Fruit fly (Drosophila melanogaster): ENCODE measurements around the gene ari-1.

- TF ChIP-seq CG6792 (GFP tag; optimal IDR thresholded peaks at IDR 0.05) (no peak), Lpt (GFP tag; optimal IDR thresholded peaks at IDR 0.05) (no peak), fd85E (GFP tag; optimal IDR thresholded peaks at IDR 0.05) (no peak), CG8632 (GFP tag; optimal IDR thresholded peaks at IDR 0.05) (no peak)
Observed at dm6 chrX:18158967-18159366, 21.4 kb upstream of the ari-1 start.

Measured in whole organism, prepupa.